Fruit fly (Drosophila melanogaster) whole organism, embryonic: Measurements from ENCODE around the gene CG14273.

Experiments
- Aef1 ChIP-seq: fragments of 200-800 bp; sonication (Bioruptor generic); IDR thresholded peaks from 3 replicates; pipeline ENCODE4 v1.3.6; 2022; ENCODE audit warnings: missing biosample characterization, missing genetic modification characterization
- Antp ChIP-seq: fragments of 200-800 bp; sonication (Bioruptor generic); optimal IDR thresholded peaks from 3 replicates; lab custom pipeline; 2016; ENCODE audit warnings: missing biosample characterization, missing genetic modification characterization
- C15 ChIP-seq: fragments of 200-800 bp; sonication (Bioruptor generic); IDR thresholded peaks from 3 replicates; pipeline ENCODE4 v1.3.6; 2022; ENCODE audit warnings: missing biosample characterization, missing genetic modification characterization
- CG10654 ChIP-seq: fragments of 200-800 bp; sonication (Bioruptor generic); optimal IDR thresholded peaks from 2 replicates; lab custom pipeline; 2016; ENCODE audit warnings: missing biosample characterization, missing genetic modification characterization
- CG10959 ChIP-seq: fragments of 200-800 bp; sonication (Bioruptor generic); IDR thresholded peaks from 2 replicates; pipeline ENCODE4 v1.3.6; 2022; ENCODE audit warnings: missing biosample characterization, missing genetic modification characterization
- CG13775 ChIP-seq: fragments of 200-800 bp; sonication (Bioruptor generic); optimal IDR thresholded peaks from 3 replicates; lab custom pipeline; 2017; ENCODE audit warnings: missing biosample characterization, mild to moderate bottlenecking, missing genetic modification characterization
- CG14667 ChIP-seq: fragments of 200-800 bp; sonication (Bioruptor generic); IDR thresholded peaks from 2 replicates; pipeline ENCODE4 v1.3.6; 2022; ENCODE audit warnings: missing biosample characterization, missing genetic modification characterization
- CG14965 ChIP-seq: fragments of 200-800 bp; sonication (Bioruptor generic); optimal IDR thresholded peaks from 2 replicates; lab custom pipeline; 2016; ENCODE audit warnings: missing biosample characterization, missing genetic modification characterization, borderline replicate concordance
- CG1647 ChIP-seq: fragments of 200-800 bp; sonication (Bioruptor generic); optimal IDR thresholded peaks from 3 replicates; lab custom pipeline; 2016; ENCODE audit warnings: missing biosample characterization, missing genetic modification characterization
- CG17359 ChIP-seq: fragments of 200-800 bp; sonication (Bioruptor generic); optimal IDR thresholded peaks from 3 replicates; lab custom pipeline; 2018; ENCODE audit warnings: missing biosample characterization, mild to moderate bottlenecking, missing genetic modification characterization, moderate library complexity
- CG17829 ChIP-seq: fragments of 200-800 bp; optimal IDR thresholded peaks from 2 replicates; lab custom pipeline; 2019; ENCODE audit warnings: missing biosample characterization, mild to moderate bottlenecking, missing genetic modification characterization, moderate library complexity
- CG1832 ChIP-seq: fragments of 200-800 bp; sonication (Bioruptor generic); optimal IDR thresholded peaks from 2 replicates; lab custom pipeline; 2017; ENCODE audit warnings: missing biosample characterization, mild to moderate bottlenecking, missing genetic modification characterization, inconsistent platforms
- CG34224 ChIP-seq: fragments of 200-800 bp; sonication (Bioruptor generic); IDR thresholded peaks from 3 replicates; pipeline ENCODE4 v1.3.6; 2022; ENCODE audit warnings: missing biosample characterization, missing genetic modification characterization; ENCODE audit not compliant: partially characterized antibody
- CG5180 ChIP-seq: fragments of 200-800 bp; sonication (Bioruptor generic); optimal IDR thresholded peaks from 3 replicates; lab custom pipeline; 2017; ENCODE audit warnings: missing biosample characterization, missing genetic modification characterization, mild to moderate bottlenecking, moderate library complexity, missing genetic modification reagents
- CG7372 ChIP-seq: fragments of 200-800 bp; sonication (Bioruptor generic); IDR thresholded peaks from 2 replicates; pipeline ENCODE4 v1.3.6; 2022; ENCODE audit warnings: missing biosample characterization, missing genetic modification characterization
- CG8478 ChIP-seq: fragments of >200 bp; optimal IDR thresholded peaks from 2 replicates; lab custom pipeline; 2018
- D ChIP-seq, 2 experiments: fragments of 200-800 bp in 1 of 2; fragments of >200 bp in 1 of 2; sonication (Bioruptor generic) in 1 of 2; optimal IDR thresholded peaks; 2 replicates in 1 of 2; 3 replicates in 1 of 2; lab custom pipeline; 2017; ENCODE audit warnings: mild to moderate bottlenecking in 1 of 2, missing biosample characterization in 1 of 2, missing genetic modification characterization in 1 of 2, missing genetic modification reagents in 1 of 2
- D19A ChIP-seq: fragments of 200-800 bp; optimal IDR thresholded peaks from 3 replicates; lab custom pipeline; 2019; ENCODE audit warnings: missing biosample characterization, mild to moderate bottlenecking, missing genetic modification characterization, moderate library complexity
- D19B ChIP-seq: fragments of 200-800 bp; sonication (Bioruptor generic); optimal IDR thresholded peaks from 2 replicates; lab custom pipeline; 2017; ENCODE audit warnings: missing biosample characterization, mild to moderate bottlenecking, missing genetic modification characterization
- Dbx ChIP-seq: fragments of 200-800 bp; sonication (Bioruptor generic); IDR thresholded peaks from 3 replicates; pipeline ENCODE4 v1.3.6; 2022; ENCODE audit warnings: missing biosample characterization, missing genetic modification characterization
- E2f1 ChIP-seq: fragments of 200-800 bp; sonication (Bioruptor generic); IDR thresholded peaks from 2 replicates; pipeline ENCODE4 v1.3.6; 2022; ENCODE audit warnings: missing biosample characterization, missing genetic modification characterization
- HHEX ChIP-seq: fragments of 200-800 bp; sonication (Bioruptor generic); optimal IDR thresholded peaks from 3 replicates; lab custom pipeline; 2017; ENCODE audit warnings: missing biosample characterization, mild to moderate bottlenecking, missing genetic modification characterization, missing genetic modification reagents
- Hr39 ChIP-seq: fragments of >200 bp; optimal IDR thresholded peaks from 2 replicates; lab custom pipeline; 2017
- Hr51 ChIP-seq, 2 experiments: fragments of 200-800 bp; sonication (Bioruptor generic); optimal IDR thresholded peaks; 2 replicates in 1 of 2; 3 replicates in 1 of 2; lab custom pipeline; 2016 to 2018; ENCODE audit warnings: missing biosample characterization in 2 of 2, missing genetic modification characterization in 2 of 2, mild to moderate bottlenecking in 1 of 2, moderate library complexity in 1 of 2
- Lim3 ChIP-seq: fragments of 200-800 bp; sonication (Bioruptor generic); IDR thresholded peaks from 2 replicates; pipeline ENCODE4 v1.3.6; 2022; ENCODE audit warnings: missing biosample characterization, missing genetic modification characterization
- Nf-YA ChIP-seq: fragments of 200-800 bp; sonication (Bioruptor generic); IDR thresholded peaks from 2 replicates; pipeline ENCODE4 v1.3.6; 2022; ENCODE audit warnings: missing biosample characterization, missing genetic modification characterization
- Nf-YB ChIP-seq: fragments of 200-800 bp; sonication (Bioruptor generic); optimal IDR thresholded peaks from 3 replicates; lab custom pipeline; 2019; ENCODE audit warnings: missing biosample characterization, mild to moderate bottlenecking, missing genetic modification characterization, moderate library complexity
- Taf1 ChIP-seq: fragments of 200-800 bp; sonication (Bioruptor generic); IDR thresholded peaks from 2 replicates; pipeline ENCODE4 v1.3.6; 2022; ENCODE audit warnings: missing biosample characterization, missing genetic modification characterization
- Xrp1 ChIP-seq: fragments of 200-800 bp; sonication (Bioruptor generic); IDR thresholded peaks from 2 replicates; pipeline ENCODE4 v1.3.6; 2022; ENCODE audit warnings: missing biosample characterization, missing genetic modification characterization
- ato ChIP-seq: fragments of 200-800 bp; sonication (Bioruptor generic); IDR thresholded peaks from 2 replicates; pipeline ENCODE4 v1.3.6; 2022; ENCODE audit warnings: missing biosample characterization, missing genetic modification characterization; ENCODE audit not compliant: partially characterized antibody
- cas ChIP-seq: fragments of 200-800 bp; sonication (Bioruptor generic); IDR thresholded peaks from 2 replicates; pipeline ENCODE4 v1.3.6; 2022; ENCODE audit warnings: missing biosample characterization, missing genetic modification characterization
- chinmo ChIP-seq: fragments of 200-800 bp; sonication (Bioruptor generic); IDR thresholded peaks from 4 replicates; pipeline ENCODE4 v1.3.6; 2022; ENCODE audit warnings: missing biosample characterization, missing genetic modification characterization; ENCODE audit not compliant: partially characterized antibody
- dysf ChIP-seq: fragments of 200-800 bp; sonication (Bioruptor generic); IDR thresholded peaks from 3 replicates; pipeline ENCODE4 v1.3.6; 2022; ENCODE audit warnings: missing biosample characterization, missing genetic modification characterization
- fd96Cb ChIP-seq: fragments of 200-800 bp; sonication (Bioruptor generic); optimal IDR thresholded peaks from 2 replicates; lab custom pipeline; 2018; ENCODE audit warnings: missing biosample characterization, mild to moderate bottlenecking, missing genetic modification characterization, moderate library complexity
- gcm ChIP-seq: fragments of 200-800 bp; sonication (Bioruptor generic); optimal IDR thresholded peaks from 2 replicates; lab custom pipeline; 2019; ENCODE audit warnings: missing biosample characterization, mild to moderate bottlenecking, missing genetic modification characterization, moderate library complexity
- gem ChIP-seq: fragments of 200-800 bp; sonication (Bioruptor generic); optimal IDR thresholded peaks from 2 replicates; lab custom pipeline; 2019; ENCODE audit warnings: missing biosample characterization, mild to moderate bottlenecking, missing genetic modification characterization, moderate library complexity
- grau ChIP-seq: fragments of 200-800 bp; optimal IDR thresholded peaks from 3 replicates; lab custom pipeline; 2019; ENCODE audit warnings: missing biosample characterization, mild to moderate bottlenecking, missing genetic modification characterization, moderate library complexity
- grn ChIP-seq: fragments of 200-800 bp; sonication (Bioruptor generic); optimal IDR thresholded peaks from 3 replicates; lab custom pipeline; 2017; ENCODE audit warnings: missing biosample characterization, missing genetic modification characterization
- gsb ChIP-seq: fragments of 200-800 bp; sonication (Bioruptor generic); IDR thresholded peaks from 2 replicates; pipeline ENCODE4 v1.3.6; 2022; ENCODE audit warnings: missing biosample characterization, missing genetic modification characterization
- lab ChIP-seq: fragments of 200-800 bp; sonication (Bioruptor generic); optimal IDR thresholded peaks from 3 replicates; lab custom pipeline; 2017; ENCODE audit warnings: missing biosample characterization, missing genetic modification characterization, mild to moderate bottlenecking, moderate library complexity, missing genetic modification reagents
- lbe ChIP-seq: fragments of 200-800 bp; sonication (Bioruptor generic); optimal IDR thresholded peaks from 2 replicates; lab custom pipeline; 2016; ENCODE audit warnings: missing biosample characterization, mild to moderate bottlenecking, missing genetic modification characterization
- pan ChIP-seq, 4 experiments: fragments of >200 bp in 3 of 4; fragments of 200-800 bp in 1 of 4; sonication (Bioruptor generic) in 1 of 4; optimal IDR thresholded peaks in 3 of 4; IDR thresholded peaks in 1 of 4; 2 replicates each; pipeline versions ENCODE4 v1.3.6 to Lab custom; 2017 to 2022; ENCODE audit warnings: missing biosample characterization in 2 of 4, missing genetic modification characterization in 2 of 4, mixed read lengths in 1 of 4
- pfk ChIP-seq: fragments of 200-800 bp; sonication (Bioruptor generic); optimal IDR thresholded peaks from 2 replicates; lab custom pipeline; 2018; ENCODE audit warnings: missing biosample characterization, mild to moderate bottlenecking, missing genetic modification characterization, moderate library complexity
- row ChIP-seq: fragments of 200-800 bp; sonication (Bioruptor generic); IDR thresholded peaks from 3 replicates; pipeline ENCODE4 v1.3.6; 2022; ENCODE audit warnings: missing biosample characterization, missing genetic modification characterization
- salm ChIP-seq: fragments of 200-800 bp; sonication (Bioruptor generic); optimal IDR thresholded peaks from 2 replicates; lab custom pipeline; 2018; ENCODE audit warnings: missing biosample characterization, mild to moderate bottlenecking, missing genetic modification characterization
- sens ChIP-seq: fragments of 200-800 bp; sonication (Bioruptor generic); peaks from one replicate; lab custom pipeline; 2016; ENCODE audit warnings: missing biosample characterization, missing genetic modification characterization
- tx ChIP-seq: fragments of 200-800 bp; sonication (Bioruptor generic); optimal IDR thresholded peaks from 2 replicates; lab custom pipeline; 2016; ENCODE audit warnings: missing biosample characterization, missing genetic modification characterization
- unpg ChIP-seq: fragments of 200-800 bp; sonication (Bioruptor generic); optimal IDR thresholded peaks from 3 replicates; lab custom pipeline; 2018; ENCODE audit warnings: missing biosample characterization, mild to moderate bottlenecking, missing genetic modification characterization, moderate library complexity
- wdn ChIP-seq: fragments of 200-800 bp; sonication (Bioruptor generic); IDR thresholded peaks from 2 replicates; pipeline ENCODE4 v1.3.6; 2022; ENCODE audit warnings: missing biosample characterization, missing genetic modification characterization

The CG14273 gene

DNA sequence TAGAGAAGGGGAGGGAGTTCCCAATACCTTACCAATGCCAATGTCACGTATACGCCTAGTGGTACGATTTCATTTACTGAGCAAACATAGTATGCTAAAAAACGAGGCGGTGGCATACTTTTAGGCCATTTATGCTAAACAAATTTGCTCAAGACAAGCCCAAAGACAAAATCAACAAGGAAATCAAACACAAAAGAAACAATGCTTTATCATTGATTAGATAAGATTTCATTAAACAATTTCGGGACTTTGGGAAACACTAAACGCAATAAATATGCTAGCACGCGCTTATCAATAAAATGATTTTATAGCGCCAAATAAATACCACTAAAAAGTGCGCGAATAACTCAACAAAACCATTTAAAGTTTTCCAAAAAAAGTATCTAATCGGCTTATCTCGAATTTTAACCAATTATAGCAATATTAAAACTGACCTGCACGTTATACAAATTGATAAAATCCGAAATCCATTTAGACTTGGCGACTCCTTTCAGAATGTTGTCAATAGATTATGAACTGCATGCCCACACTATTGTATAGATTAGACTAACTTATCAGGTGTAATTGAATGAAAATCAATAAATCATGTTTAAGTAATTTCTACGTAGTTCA, 8.2 kb downstream of the CG14273 start (continued):
- no peak for TF ChIP-seq Taf1 (GFP tag; lab: Robert Waterston, UW)
- TF ChIP-seq CG8478 (lab: Kevin White, UChicago) = no peak
- no peak for TF ChIP-seq Lim3 (GFP tag; lab: Robert Waterston, UW)
- TF ChIP-seq Dbx = peak; percentile 25; the same call in 1 of the 3 replicates
- peak; percentile 35 for TF ChIP-seq CG5180 (GFP tag; lab: Kevin White, UChicago)
- peak; percentile 39 for TF ChIP-seq salm (tag; lab: Kevin White, UChicago)
- no peak for TF ChIP-seq CG17829
- TF ChIP-seq lbe = no peak
- no peak for TF ChIP-seq CG34224 (GFP tag; lab: Robert Waterston, UW)
- no peak for TF ChIP-seq chinmo (GFP tag; lab: Robert Waterston, UW)
- TF ChIP-seq unpg (GFP tag; lab: Kevin White, UChicago) = peak; percentile 46
- TF ChIP-seq D19B (GFP tag; lab: Kevin White, UChicago) = no peak
- TF ChIP-seq CG14965 (GFP tag; lab: Kevin White, UChicago) = no peak

DNA sequence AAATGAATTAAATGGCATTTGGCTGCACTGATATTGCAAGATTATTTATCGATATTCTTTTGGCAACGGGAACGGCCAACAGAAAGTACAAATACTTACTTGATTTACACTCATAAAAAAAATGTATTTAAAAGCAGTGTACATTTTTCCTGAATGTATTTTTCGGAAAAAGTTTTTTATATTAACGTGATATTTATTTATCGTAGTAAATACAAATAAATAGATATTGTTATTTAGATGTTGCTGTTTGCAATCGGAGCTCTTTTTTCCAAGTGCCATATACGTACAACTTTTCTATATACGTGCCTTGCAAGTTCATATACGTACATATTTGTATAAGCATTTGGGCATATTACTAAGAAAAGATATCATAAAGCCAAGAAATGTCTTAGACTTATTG, 8.8 kb downstream of the CG14273 start:
- TF ChIP-seq gsb (GFP tag; lab: Robert Waterston, UW) (no peak), row (no peak), gem (peak; percentile 14), D (optimal IDR thresholded peaks at IDR 0.05; lab: Kevin White, UChicago) (no peak), D (GFP tag; optimal IDR thresholded peaks at IDR 0.05; lab: Kevin White, UChicago) (no peak), C15 (no peak), Nf-YB (GFP tag; lab: Kevin White, UChicago) (no peak), CG10959 (GFP tag; lab: Robert Waterston, UW) (no peak), pan (optimal IDR thresholded peaks at IDR 0.05; lab: Kevin White, UChicago) (no peak), pan (GFP tag; optimal IDR thresholded peaks at IDR 0.05 in 1 of 2, IDR thresholded peaks at IDR 0.05 in 1 of 2) (peak in 1 of 2 experiments; percentile 54), CG17359 (tag; lab: Kevin White, UChicago) (peak; percentile 17), wdn (GFP tag; lab: Robert Waterston, UW) (no peak), dysf (GFP tag; lab: Robert Waterston, UW) (no peak), grau (tag; lab: Kevin White, UChicago) (no peak), D19A (tag; lab: Kevin White, UChicago) (no peak), CG10654 (GFP tag; lab: Kevin White, UChicago) (no peak), Hr39 (lab: Kevin White, UChicago) (no peak), cas (GFP tag; lab: Robert Waterston, UW) (no peak), CG1832 (no peak), fd96Cb (tag; lab: Kevin White, UChicago) (no peak), E2f1 (GFP tag; lab: Robert Waterston, UW) (no peak), CG14667 (no peak), CG1647 (GFP tag; lab: Kevin White, UChicago) (no peak), tx (GFP tag; lab: Kevin White, UChicago) (no peak), Aef1 (GFP tag; lab: Robert Waterston, UW) (no peak), HHEX (GFP tag; lab: Kevin White, UChicago) (no peak), Antp (GFP tag; lab: Kevin White, UChicago) (no peak), Hr51 (GFP tag; optimal IDR thresholded peaks at IDR 0.05; lab: Kevin White, UChicago) (peak in 1 of 2 experiments; percentile 8), grn (no peak), ato (GFP tag; lab: Robert Waterston, UW) (no peak), CG13775 (GFP tag; lab: Kevin White, UChicago) (no peak), gcm (GFP tag; lab: Kevin White, UChicago) (no peak), pfk (GFP tag; lab: Kevin White, UChicago) (no peak), Nf-YA (GFP tag; lab: Robert Waterston, UW) (no peak), Xrp1 (GFP tag; lab: Robert Waterston, UW) (no peak), CG7372 (GFP tag; lab: Robert Waterston, UW) (no peak), lbe (peak; percentile 5), lab (GFP tag; lab: Kevin White, UChicago) (peak; percentile 4), sens (GFP tag; lab: Kevin White, UChicago) (no peak)
